Fruit fly (Drosophila melanogaster) whole organism: ENCODE measurements around the gene CG5973.

ENCODE experiments used
- CG8478 ChIP-seq: fragments of >200 bp; optimal IDR thresholded peaks from 2 replicates; lab custom pipeline; 2018; ENCODE audit warnings: inconsistent platforms
- Dll ChIP-seq: fragments of >200 bp; optimal IDR thresholded peaks from 2 replicates; lab custom pipeline; 2017
- pan ChIP-seq: fragments of >200 bp; optimal IDR thresholded peaks from 2 replicates; lab custom pipeline; 2017
- psq ChIP-seq: fragments of >200 bp; optimal IDR thresholded peaks from 2 replicates; lab custom pipeline; 2017

- no peak for TF ChIP-seq psq (lab: Kevin White, UChicago)
- TF ChIP-seq Dll (lab: Kevin White, UChicago): no peak
- TF ChIP-seq CG8478 (lab: Kevin White, UChicago): no peak
- peak; percentile 29 for TF ChIP-seq pan (lab: Kevin White, UChicago)
Observed at dm6 chr2L:7396962-7397361, 40.3 kb upstream of the CG5973 start.
